Fruit fly (Drosophila melanogaster) whole organism: Measurements from ENCODE around the gene comm2.

Experiments
- CG8478 ChIP-seq: fragments of >200 bp; optimal IDR thresholded peaks from 2 replicates; lab custom pipeline; 2018; ENCODE audit warnings: inconsistent platforms
- Dll ChIP-seq: fragments of >200 bp; optimal IDR thresholded peaks from 2 replicates; lab custom pipeline; 2017
- EcR ChIP-seq, 2 experiments: fragments of >200 bp; optimal IDR thresholded peaks; 2 replicates each; lab custom pipeline; 2017; ENCODE audit warnings: missing biosample characterization in 2 of 2, missing genetic modification characterization in 2 of 2, missing genetic modification reagents in 2 of 2
- pan ChIP-seq: fragments of >200 bp; optimal IDR thresholded peaks from 2 replicates; lab custom pipeline; 2017
- psq ChIP-seq: fragments of >200 bp; optimal IDR thresholded peaks from 2 replicates; lab custom pipeline; 2017
- usp ChIP-seq: fragments of >200 bp; optimal IDR thresholded peaks from 2 replicates; lab custom pipeline; 2017; ENCODE audit warnings: missing biosample characterization, missing genetic modification characterization, mixed read lengths

DNA sequence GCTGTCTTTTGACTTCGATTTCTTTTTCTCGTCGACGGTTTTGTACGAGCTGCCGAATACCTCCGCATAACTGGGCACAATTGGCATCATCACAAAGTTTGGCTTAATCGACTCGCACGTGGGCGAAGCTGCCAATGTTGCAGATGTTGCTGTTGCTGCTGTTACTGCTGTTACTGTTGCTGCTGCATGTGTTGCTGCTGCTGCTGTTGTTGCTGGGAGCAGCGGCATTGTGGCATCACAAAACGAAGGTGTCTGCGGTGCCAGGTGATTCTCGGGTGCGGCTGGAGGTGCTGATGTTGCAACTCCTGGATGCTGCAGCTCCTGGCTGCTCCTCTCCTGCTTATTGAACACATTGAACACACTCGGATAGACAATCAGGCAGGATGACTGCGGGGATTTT is 1.7 kb downstream of the comm2 start:
- TF ChIP-seq psq (lab: Kevin White, UChicago), result no peak
- TF ChIP-seq pan (lab: Kevin White, UChicago), result no peak
- no peak for TF ChIP-seq usp
- TF ChIP-seq CG8478 (lab: Kevin White, UChicago), result no peak
- no peak for TF ChIP-seq EcR (GFP tag; optimal IDR thresholded peaks at IDR 0.05; lab: Kevin White, UChicago)
- no peak for TF ChIP-seq Dll (lab: Kevin White, UChicago)
